Fruit fly (Drosophila melanogaster) whole organism, wandering third instar larva: Measurements from ENCODE around the gene Atet.

ENCODE experiments used
- Hr78 ChIP-seq: fragments of >200 bp; optimal IDR thresholded peaks from 2 replicates; lab custom pipeline; 2017; ENCODE audit warnings: missing biosample characterization, missing genetic modification characterization
- foxo ChIP-seq, 2 experiments: fragments of 200-800 bp; sonication (Bioruptor generic); optimal IDR thresholded peaks; 2 replicates in 1 of 2; 3 replicates in 1 of 2; lab custom pipeline; 2016 to 2017; ENCODE audit warnings: missing biosample characterization in 2 of 2, missing genetic modification characterization in 2 of 2
- jim ChIP-seq: fragments of 175-275, 200-325 bp; sonication (Bioruptor generic); optimal IDR thresholded peaks from 2 replicates; lab custom pipeline; 2016; ENCODE audit warnings: missing biosample characterization, mild to moderate bottlenecking, missing genetic modification characterization
- usp ChIP-seq: fragments of >200 bp; optimal IDR thresholded peaks from 2 replicates; lab custom pipeline; 2017; ENCODE audit warnings: missing biosample characterization, missing genetic modification characterization

DNA sequence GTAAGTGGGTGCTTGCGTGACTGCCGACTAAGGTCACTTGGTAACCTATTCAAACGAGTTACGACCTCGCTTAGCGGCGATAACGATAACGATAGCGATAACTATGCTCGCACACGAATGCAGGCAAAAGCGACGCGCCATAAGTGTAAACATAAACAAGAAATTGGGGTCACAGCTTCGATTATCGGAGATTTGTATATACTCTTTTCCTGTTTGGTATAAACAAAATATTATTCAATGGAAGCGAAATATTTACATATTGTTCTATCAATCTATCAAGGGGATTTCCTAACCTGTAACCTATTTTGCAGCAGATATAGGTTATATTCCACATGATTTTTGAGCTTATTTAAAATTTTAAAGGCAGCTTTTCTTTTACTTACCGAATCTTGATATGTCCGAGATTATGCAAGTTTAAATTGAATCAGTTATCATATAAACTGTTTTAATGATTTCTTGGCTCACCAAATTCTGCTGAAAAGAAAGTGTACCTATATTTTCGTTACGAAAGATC lies 47.6 kb upstream of the Atet start:
- TF ChIP-seq foxo (GFP tag; optimal IDR thresholded peaks at IDR 0.05; lab: Kevin White, UChicago) (peak in 1 of 2 experiments; percentile 35), Hr78 (GFP tag; lab: Kevin White, UChicago) (no peak), usp (no peak), jim (GFP tag; lab: Kevin White, UChicago) (no peak)
